Fruit fly (Drosophila melanogaster) whole organism, prepupa: ENCODE results near the gene CG14963.

Experiments
- Blimp-1 ChIP-seq: fragments of 200-800 bp; sonication (Bioruptor generic); optimal IDR thresholded peaks from 3 replicates; lab custom pipeline; 2017; ENCODE audit warnings: missing biosample characterization, missing genetic modification characterization, mild to moderate bottlenecking, moderate library complexity, missing genetic modification reagents
- CG10631 ChIP-seq: fragments of 200-800 bp; sonication (Bioruptor generic); optimal IDR thresholded peaks from 2 replicates; lab custom pipeline; 2016; ENCODE audit warnings: missing biosample characterization, missing genetic modification characterization
- CG11762 ChIP-seq: fragments of 200-800 bp; sonication (Bioruptor generic); optimal IDR thresholded peaks from 3 replicates; lab custom pipeline; 2016; ENCODE audit warnings: missing biosample characterization, missing genetic modification characterization; ENCODE audit not compliant: insufficient read depth
- CG11902 ChIP-seq: fragments of 200-800 bp; sonication (Bioruptor generic); optimal IDR thresholded peaks from 3 replicates; lab custom pipeline; 2016; ENCODE audit warnings: missing biosample characterization, missing genetic modification characterization
- CG15336 ChIP-seq: fragments of 200-800 bp; sonication (Bioruptor generic); IDR thresholded peaks from 2 replicates; pipeline ENCODE4 v1.3.6; 2022; ENCODE audit warnings: missing biosample characterization, missing genetic modification characterization
- CG1621 ChIP-seq: fragments of 200-800 bp; sonication (Bioruptor generic); optimal IDR thresholded peaks from 3 replicates; lab custom pipeline; 2018; ENCODE audit warnings: missing biosample characterization, mild to moderate bottlenecking, missing genetic modification characterization
- CG16779 ChIP-seq: fragments of 200-800 bp; sonication (Bioruptor generic); optimal IDR thresholded peaks from 3 replicates; lab custom pipeline; 2017; ENCODE audit warnings: missing biosample characterization, mild to moderate bottlenecking, missing genetic modification characterization
- CG3032 ChIP-seq: fragments of 200-800 bp; optimal IDR thresholded peaks from 2 replicates; lab custom pipeline; 2019; ENCODE audit warnings: missing biosample characterization, mild to moderate bottlenecking, missing genetic modification characterization, moderate library complexity
- CG31627 ChIP-seq: fragments of 200-800 bp; sonication (Bioruptor generic); optimal IDR thresholded peaks from 3 replicates; lab custom pipeline; 2016; ENCODE audit warnings: missing biosample characterization, missing genetic modification characterization
- CG3919 ChIP-seq: fragments of 200-800 bp; sonication (Bioruptor generic); optimal IDR thresholded peaks from 3 replicates; lab custom pipeline; 2016; ENCODE audit warnings: missing biosample characterization, missing genetic modification characterization
- CG6163 ChIP-seq: fragments of 200-800 bp; sonication (Bioruptor generic); IDR thresholded peaks from 3 replicates; pipeline ENCODE4 v1.3.6; 2022; ENCODE audit warnings: missing biosample characterization, missing genetic modification characterization
- CG6276 ChIP-seq: fragments of 200-800 bp; sonication (Bioruptor generic); optimal IDR thresholded peaks from 2 replicates; lab custom pipeline; 2017; ENCODE audit warnings: missing biosample characterization, mild to moderate bottlenecking, missing genetic modification characterization
- CG6792 ChIP-seq: fragments of 200-800 bp; sonication (Bioruptor generic); optimal IDR thresholded peaks from 3 replicates; lab custom pipeline; 2016; ENCODE audit warnings: missing biosample characterization, missing genetic modification characterization
- CG6808 ChIP-seq: fragments of 200-800 bp; sonication (Bioruptor generic); optimal IDR thresholded peaks from 3 replicates; lab custom pipeline; 2017; ENCODE audit warnings: missing biosample characterization, missing genetic modification characterization, mild to moderate bottlenecking, moderate library complexity, missing genetic modification reagents
- CG6854 ChIP-seq: fragments of 200-800 bp; sonication (Bioruptor generic); optimal IDR thresholded peaks from 2 replicates; lab custom pipeline; 2017; ENCODE audit warnings: missing biosample characterization, mild to moderate bottlenecking, missing genetic modification characterization
- CG8319 ChIP-seq: fragments of 200-800 bp; sonication (Bioruptor generic); optimal IDR thresholded peaks from 3 replicates; lab custom pipeline; 2016; ENCODE audit warnings: missing biosample characterization, missing genetic modification characterization
- CG8632 ChIP-seq: fragments of 200-800 bp; sonication (Bioruptor generic); optimal IDR thresholded peaks from 3 replicates; lab custom pipeline; 2016; ENCODE audit warnings: missing biosample characterization, missing genetic modification characterization
- CG9139 ChIP-seq: fragments of 200-800 bp; sonication (Bioruptor generic); optimal IDR thresholded peaks from 3 replicates; lab custom pipeline; 2017; ENCODE audit warnings: missing biosample characterization, mild to moderate bottlenecking, missing genetic modification characterization
- Gug ChIP-seq: fragments of 200-800 bp; sonication (Bioruptor generic); IDR thresholded peaks from 2 replicates; pipeline ENCODE4 v1.3.6; 2022; ENCODE audit warnings: missing biosample characterization, missing genetic modification characterization
- Hr39 ChIP-seq: fragments of 200-800 bp; sonication (Bioruptor generic); optimal IDR thresholded peaks from 2 replicates; lab custom pipeline; 2016; ENCODE audit warnings: missing biosample characterization, missing genetic modification characterization
- Hr4 ChIP-seq: fragments of 200-800 bp; sonication (Bioruptor generic); optimal IDR thresholded peaks from 3 replicates; lab custom pipeline; 2016; ENCODE audit warnings: missing biosample characterization, missing genetic modification characterization
- Met ChIP-seq: fragments of 200-800 bp; sonication (Bioruptor generic); optimal IDR thresholded peaks from 3 replicates; lab custom pipeline; 2016; ENCODE audit warnings: missing biosample characterization, missing genetic modification characterization
- Smox ChIP-seq: fragments of 200-800 bp; sonication (Bioruptor generic); optimal IDR thresholded peaks from 3 replicates; lab custom pipeline; 2016; ENCODE audit warnings: missing biosample characterization, missing genetic modification characterization
- Sox102F ChIP-seq: fragments of 200-800 bp; sonication (Bioruptor generic); optimal IDR thresholded peaks from 2 replicates; lab custom pipeline; 2016; ENCODE audit warnings: missing biosample characterization, mild to moderate bottlenecking, missing genetic modification characterization
- Sox15 ChIP-seq: fragments of 200-800 bp; sonication (Bioruptor generic); optimal IDR thresholded peaks from 3 replicates; lab custom pipeline; 2016; ENCODE audit warnings: missing biosample characterization, missing genetic modification characterization
- achi ChIP-seq: fragments of 200-800 bp; sonication (Bioruptor generic); optimal IDR thresholded peaks from 3 replicates; lab custom pipeline; 2016; ENCODE audit warnings: missing biosample characterization, missing genetic modification characterization
- cyc ChIP-seq: fragments of 200-800 bp; sonication (Bioruptor generic); optimal IDR thresholded peaks from 3 replicates; lab custom pipeline; 2016; ENCODE audit warnings: missing biosample characterization, missing genetic modification characterization
- esn ChIP-seq: fragments of 200-800 bp; sonication (Bioruptor generic); optimal IDR thresholded peaks from 2 replicates; lab custom pipeline; 2016; ENCODE audit warnings: missing biosample characterization, mild to moderate bottlenecking, missing genetic modification characterization, moderate library complexity
- fkh ChIP-seq: fragments of 200-800 bp; sonication (Bioruptor generic); optimal IDR thresholded peaks from 3 replicates; lab custom pipeline; 2017; ENCODE audit warnings: missing biosample characterization, mild to moderate bottlenecking, missing genetic modification characterization, moderate library complexity
- lz ChIP-seq: fragments of 200-800 bp; sonication (Bioruptor generic); optimal IDR thresholded peaks from 3 replicates; lab custom pipeline; 2016; ENCODE audit warnings: missing biosample characterization, missing genetic modification characterization
- pdm3 ChIP-seq: fragments of 200-800 bp; sonication (Bioruptor generic); optimal IDR thresholded peaks from 3 replicates; lab custom pipeline; 2016; ENCODE audit warnings: missing biosample characterization, missing genetic modification characterization
- salr ChIP-seq, 2 experiments: fragments of 200-800 bp; sonication (Bioruptor generic); optimal IDR thresholded peaks; 3 replicates each; lab custom pipeline; 2016 to 2018; ENCODE audit warnings: missing biosample characterization in 2 of 2, missing genetic modification characterization in 2 of 2, mild to moderate bottlenecking in 1 of 2
- spab ChIP-seq: fragments of 200-800 bp; sonication (Bioruptor generic); optimal IDR thresholded peaks from 2 replicates; lab custom pipeline; 2017; ENCODE audit warnings: missing biosample characterization, mild to moderate bottlenecking, missing genetic modification characterization, missing genetic modification reagents
- ss ChIP-seq, 2 experiments: fragments of 200-800 bp; sonication (Bioruptor generic); optimal IDR thresholded peaks; 2 replicates in 1 of 2; 3 replicates in 1 of 2; lab custom pipeline; 2017 to 2018; ENCODE audit warnings: mild to moderate bottlenecking in 2 of 2, missing biosample characterization in 2 of 2, missing genetic modification characterization in 2 of 2, moderate library complexity in 1 of 2
- svp ChIP-seq: fragments of 200-800 bp; sonication (Bioruptor generic); peaks from one replicate; lab custom pipeline; 2016; ENCODE audit warnings: missing biosample characterization, missing genetic modification characterization
- topi ChIP-seq: fragments of 200-800 bp; sonication (Bioruptor generic); optimal IDR thresholded peaks from 3 replicates; lab custom pipeline; 2016; ENCODE audit warnings: missing biosample characterization, missing genetic modification characterization
- vri ChIP-seq: fragments of 200-800 bp; sonication (Bioruptor generic); optimal IDR thresholded peaks from 3 replicates; lab custom pipeline; 2016; ENCODE audit warnings: missing biosample characterization, mild to moderate bottlenecking, missing genetic modification characterization

CG14963 gene

dm6 chr3L:3164951-3165350, 7.4 kb downstream of the CG14963 start, which contains the start of gene CG32280 (continued):
- peak; percentile 5 for TF ChIP-seq CG6792 (GFP tag; lab: Kevin White, UChicago)
- no peak for TF ChIP-seq Met
- TF ChIP-seq CG9139 = no peak
- no peak for TF ChIP-seq Blimp-1 (GFP tag; lab: Kevin White, UChicago)
- TF ChIP-seq CG16779 (tag; lab: Kevin White, UChicago) = no peak
- TF ChIP-seq CG11902 (GFP tag; lab: Kevin White, UChicago) = no peak

DNA sequence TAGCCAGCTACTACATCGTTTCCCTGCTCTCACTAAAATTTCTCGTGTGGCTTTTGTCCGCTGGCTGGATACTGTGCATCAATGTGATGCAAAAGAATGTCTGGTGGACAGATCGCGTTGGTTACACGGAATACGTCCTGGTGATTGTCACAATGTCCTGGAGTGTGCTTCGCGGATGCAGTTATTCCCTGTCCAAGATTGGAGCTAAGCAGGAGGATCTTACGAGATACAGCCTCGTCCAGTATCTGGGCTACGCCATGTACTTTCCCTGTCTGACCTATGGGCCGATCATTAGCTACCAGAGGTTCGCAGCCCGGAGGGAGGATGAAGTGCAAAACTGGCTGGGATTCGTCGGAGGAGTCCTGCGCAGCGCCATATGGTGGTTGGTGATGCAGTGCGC, 9.8 kb downstream of the CG14963 start:
- TF ChIP-seq CG15336 (GFP tag; lab: Robert Waterston, UW) (no peak), Hr4 (GFP tag; lab: Kevin White, UChicago) (no peak), Sox15 (no peak), salr (GFP tag; optimal IDR thresholded peaks at IDR 0.05; lab: Kevin White, UChicago) (no peak), topi (no peak), CG16779 (tag; lab: Kevin White, UChicago) (no peak), CG6163 (GFP tag; lab: Robert Waterston, UW) (no peak), vri (GFP tag; lab: Kevin White, UChicago) (no peak), Gug (GFP tag; lab: Robert Waterston, UW) (no peak), CG3919 (no peak), Hr39 (GFP tag; lab: Kevin White, UChicago) (no peak), spab (no peak), fkh (no peak), pdm3 (GFP tag; lab: Kevin White, UChicago) (no peak), Blimp-1 (GFP tag; lab: Kevin White, UChicago) (no peak), ss (GFP tag; optimal IDR thresholded peaks at IDR 0.05; lab: Kevin White, UChicago) (no peak)

- TF ChIP-seq CG1621 (tag; lab: Kevin White, UChicago) (peak; percentile 90), CG6808 (GFP tag; lab: Kevin White, UChicago) (no peak), Smox (GFP tag; lab: Kevin White, UChicago) (no peak)
Observed at dm6 chr3L:3161968-3162367, 10.4 kb downstream of the CG14963 start, which contains the start of gene rasp. TSS of gene rasp (plus strand) at chr3L:3162180.

- peak; percentile 14 for TF ChIP-seq CG3032 (tag; lab: Kevin White, UChicago)
- TF ChIP-seq ss (GFP tag; optimal IDR thresholded peaks at IDR 0.05; lab: Kevin White, UChicago) = no peak
- peak; percentile 21 for TF ChIP-seq cyc
- TF ChIP-seq Hr4 (GFP tag; lab: Kevin White, UChicago) = no peak
- no peak for TF ChIP-seq salr (GFP tag; optimal IDR thresholded peaks at IDR 0.05; lab: Kevin White, UChicago)
- no peak for TF ChIP-seq fkh
- TF ChIP-seq esn = peak; percentile 48
Observed at dm6 chr3L:3159309-3160194, 12.8 kb downstream of the CG14963 start, which contains the start of the genes ND-30 and CG15812. TSS of gene ND-30 (minus strand) at chr3L:3159578. TSS of gene CG15812 (plus strand) at chr3L:3159991.

- no peak for TF ChIP-seq CG11762 (GFP tag; lab: Kevin White, UChicago)
- TF ChIP-seq CG8319 (GFP tag; lab: Kevin White, UChicago) = no peak
- no peak for TF ChIP-seq achi
- TF ChIP-seq CG6276 (GFP tag; lab: Kevin White, UChicago) = no peak
- no peak for TF ChIP-seq lz (GFP tag; lab: Kevin White, UChicago)
- no peak for TF ChIP-seq CG8632 (GFP tag; lab: Kevin White, UChicago)
- TF ChIP-seq CG10631 = no peak
- TF ChIP-seq CG6854 (GFP tag; lab: Kevin White, UChicago) = no peak
- TF ChIP-seq cyc = no peak
- no peak for TF ChIP-seq CG31627 (GFP tag; lab: Kevin White, UChicago)
- no peak for TF ChIP-seq CG9139
- no peak for TF ChIP-seq CG6163 (GFP tag; lab: Robert Waterston, UW)
- no peak for TF ChIP-seq Sox102F (GFP tag; lab: Kevin White, UChicago)
- no peak for TF ChIP-seq svp (GFP tag; lab: Kevin White, UChicago)
Observed at dm6 chr3L:3157651-3158050, 14.7 kb downstream of the CG14963 start.
